Worm (Caenorhabditis elegans): ENCODE results near the gene txt-17.

DNA sequence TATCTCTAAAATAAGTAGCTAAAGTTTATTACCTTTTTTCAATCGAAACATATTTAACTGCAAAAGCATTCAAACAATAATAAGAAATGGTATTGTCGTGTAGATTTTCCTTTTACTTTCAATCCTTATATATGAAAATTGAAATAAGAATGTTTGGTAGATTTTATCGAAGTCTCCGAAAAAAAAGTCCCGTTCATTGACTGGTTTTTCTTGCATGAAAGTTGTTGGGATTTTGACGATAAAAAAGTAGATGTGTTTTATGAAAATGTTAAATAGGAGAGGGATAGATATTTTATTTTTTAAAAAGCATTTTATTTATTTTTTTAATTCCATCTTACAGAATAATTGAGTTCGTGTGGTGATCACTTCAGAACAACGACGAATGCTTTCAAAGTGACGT lies 37.1 kb downstream of the txt-17 start, which contains the start of gene C33G8.13:
- TF ChIP-seq ama-1 (optimal IDR thresholded peaks at IDR 0.05) (no peak), egl-5 (tag; optimal IDR thresholded peaks at IDR 0.05) (no peak), pha-4 (tag; optimal IDR thresholded peaks at IDR 0.05) (no peak), jun-1 (tag; optimal IDR thresholded peaks at IDR 0.05) (no peak), mdl-1 (tag; optimal IDR thresholded peaks at IDR 0.05) (no peak), nhr-77 (tag; optimal IDR thresholded peaks at IDR 0.05) (no peak), ceh-9 (tag; optimal IDR thresholded peaks at IDR 0.05) (no peak), nhr-76 (tag; optimal IDR thresholded peaks at IDR 0.05) (no peak)
